Worm (Caenorhabditis elegans): ENCODE measurements around the gene Y43F4A.1.

Y43F4A.1 gene

DNA sequence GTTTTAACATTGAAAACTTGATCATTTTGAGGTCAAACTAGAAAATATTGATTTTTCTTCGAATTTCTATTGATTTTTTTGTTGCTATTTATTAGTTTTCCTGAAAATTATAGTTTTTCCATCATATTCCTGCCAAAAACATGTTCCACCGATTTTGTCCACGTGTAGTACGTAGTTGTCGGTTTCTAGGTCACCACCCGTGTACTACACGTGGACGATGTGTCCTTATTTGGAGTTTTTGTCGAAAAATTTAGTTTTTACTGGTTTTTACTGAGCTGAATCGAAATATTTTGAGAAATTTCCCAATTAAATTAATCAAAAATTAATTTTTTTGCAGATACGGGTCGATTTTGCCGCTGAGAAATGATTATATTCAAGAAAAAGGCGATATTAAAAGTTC, 35.1 kb upstream of the Y43F4A.1 start:
- TF ChIP-seq unc-3 (GFP tag; conservative IDR thresholded peaks at IDR 0.05) (no peak), unc-3 (tag; optimal IDR thresholded peaks at IDR 0.05) (no peak), lim-6 (tag; optimal IDR thresholded peaks at IDR 0.05) (no peak), ref-2 (tag; optimal IDR thresholded peaks at IDR 0.05) (peak; percentile 71), tbx-2 (tag; optimal IDR thresholded peaks at IDR 0.05) (peak; percentile 82), Y22D7AL.16 (tag; optimal IDR thresholded peaks at IDR 0.05) (no peak), gmeb-2 (tag; optimal IDR thresholded peaks at IDR 0.05) (no peak), pqm-1 (tag; optimal IDR thresholded peaks at IDR 0.05) (no peak), dve-1 (tag; optimal IDR thresholded peaks at IDR 0.05) (no peak), pat-9 (tag; optimal IDR thresholded peaks at IDR 0.05) (no peak), ceh-30 (tag; optimal IDR thresholded peaks at IDR 0.05) (no peak), eyg-1 (tag; optimal IDR thresholded peaks at IDR 0.05) (no peak), fkh-6 (tag; optimal IDR thresholded peaks at IDR 0.05) (peak; percentile 50), ceh-22 (tag; optimal IDR thresholded peaks at IDR 0.05) (no peak), ceh-2 (tag; optimal IDR thresholded peaks at IDR 0.05) (peak; percentile 86), hlh-15 (tag; optimal IDR thresholded peaks at IDR 0.05) (no peak), C38D4.7 (GFP tag; optimal IDR thresholded peaks at IDR 0.05) (no peak), mec-3 (tag; optimal IDR thresholded peaks at IDR 0.05; ENCODE audit: borderline replicate concordance) (no peak), ceh-24 (tag; optimal IDR thresholded peaks at IDR 0.05) (no peak), T23F11.4 (GFP tag; optimal IDR thresholded peaks at IDR 0.05) (no peak), hlh-13 (GFP tag; optimal IDR thresholded peaks at IDR 0.05) (no peak), hlh-8 (tag; optimal IDR thresholded peaks at IDR 0.05) (peak; percentile 63), ahr-1 (tag; optimal IDR thresholded peaks at IDR 0.05) (no peak), ceh-14 (tag; optimal IDR thresholded peaks at IDR 0.05) (peak; percentile 24), pros-1 (tag; optimal IDR thresholded peaks at IDR 0.05) (no peak), fax-1 (tag; optimal IDR thresholded peaks at IDR 0.05) (peak; percentile 62), ceh-48 (tag; optimal IDR thresholded peaks at IDR 0.05) (no peak), sox-4 (tag; optimal IDR thresholded peaks at IDR 0.05) (no peak), nhr-232 (tag; optimal IDR thresholded peaks at IDR 0.05) (no peak), madf-2 (tag; optimal IDR thresholded peaks at IDR 0.05) (no peak), elt-2 (tag; optimal IDR thresholded peaks at IDR 0.05) (peak; percentile 22), ceh-19 (GFP tag; optimal IDR thresholded peaks at IDR 0.05) (no peak), elt-4 (tag; optimal IDR thresholded peaks at IDR 0.05) (no peak), fkh-10 (GFP tag; optimal IDR thresholded peaks at IDR 0.05) (no peak), C08G9.2 (tag; optimal IDR thresholded peaks at IDR 0.05) (peak; percentile 88), zip-5 (tag; optimal IDR thresholded peaks at IDR 0.05) (peak; percentile 64), sdc-2 (tag; optimal IDR thresholded peaks at IDR 0.05) (no peak), syd-9 (tag; optimal IDR thresholded peaks at IDR 0.05) (no peak), K09A11.1 (tag; optimal IDR thresholded peaks at IDR 0.05; ENCODE audit: insufficient read depth) (no peak), unc-42 (tag; optimal IDR thresholded peaks at IDR 0.05) (peak; percentile 21), npax-4 (tag; optimal IDR thresholded peaks at IDR 0.05) (no peak), K02D7.2 (tag; optimal IDR thresholded peaks at IDR 0.05) (no peak), odd-2 (tag; optimal IDR thresholded peaks at IDR 0.05) (no peak), ets-4 (tag; optimal IDR thresholded peaks at IDR 0.05) (peak; percentile 74), ceh-34 (tag; optimal IDR thresholded peaks at IDR 0.05) (no peak), che-1 (tag; optimal IDR thresholded peaks at IDR 0.05) (no peak), ceh-45 (GFP tag; IDR thresholded peaks at IDR 0.05) (no peak), tbx-7 (tag; optimal IDR thresholded peaks at IDR 0.05) (peak; percentile 87), ttx-3 (tag; optimal IDR thresholded peaks at IDR 0.05) (no peak), pha-2 (tag; optimal IDR thresholded peaks at IDR 0.05) (no peak), rnt-1 (tag; optimal IDR thresholded peaks at IDR 0.05) (peak; percentile 59), ceh-31 (tag; optimal IDR thresholded peaks at IDR 0.05) (peak; percentile 88), hlh-30 (tag; optimal IDR thresholded peaks at IDR 0.05; ENCODE audit: insufficient read depth) (no peak), ceh-9 (tag; optimal IDR thresholded peaks at IDR 0.05) (no peak)
